Fruit fly (Drosophila melanogaster) whole organism, prepupa: ENCODE results near the gene mRpS24.

Experiments
- CG11762 ChIP-seq: fragments of 200-800 bp; sonication (Bioruptor generic); optimal IDR thresholded peaks from 3 replicates; lab custom pipeline; 2016; ENCODE audit warnings: missing biosample characterization, missing genetic modification characterization; ENCODE audit not compliant: insufficient read depth
- CG1621 ChIP-seq: fragments of 200-800 bp; sonication (Bioruptor generic); optimal IDR thresholded peaks from 3 replicates; lab custom pipeline; 2018; ENCODE audit warnings: missing biosample characterization, mild to moderate bottlenecking, missing genetic modification characterization
- CG16779 ChIP-seq: fragments of 200-800 bp; sonication (Bioruptor generic); optimal IDR thresholded peaks from 3 replicates; lab custom pipeline; 2017; ENCODE audit warnings: missing biosample characterization, mild to moderate bottlenecking, missing genetic modification characterization
- CG7368 ChIP-seq: fragments of 200-800 bp; sonication (Bioruptor generic); optimal IDR thresholded peaks from 3 replicates; lab custom pipeline; 2016; ENCODE audit warnings: missing biosample characterization, missing genetic modification characterization
- Hr39 ChIP-seq: fragments of 200-800 bp; sonication (Bioruptor generic); optimal IDR thresholded peaks from 2 replicates; lab custom pipeline; 2016; ENCODE audit warnings: missing biosample characterization, missing genetic modification characterization
- dsx ChIP-seq: fragments of 200-800 bp; optimal IDR thresholded peaks from 3 replicates; lab custom pipeline; 2019; ENCODE audit warnings: missing biosample characterization, mild to moderate bottlenecking, missing genetic modification characterization, moderate library complexity; ENCODE audit not compliant: poor library complexity, severe bottlenecking
- esn ChIP-seq: fragments of 200-800 bp; sonication (Bioruptor generic); optimal IDR thresholded peaks from 2 replicates; lab custom pipeline; 2016; ENCODE audit warnings: missing biosample characterization, mild to moderate bottlenecking, missing genetic modification characterization, moderate library complexity

- TF ChIP-seq CG7368: peak; percentile 95
- TF ChIP-seq CG16779 (tag; lab: Kevin White, UChicago): peak; percentile 97
- peak; percentile 97 for TF ChIP-seq esn (GFP tag; lab: Kevin White, UChicago)
- TF ChIP-seq CG1621 (tag; lab: Kevin White, UChicago): peak; percentile 88
- TF ChIP-seq CG11762 (GFP tag; lab: Kevin White, UChicago): peak; percentile 93
- TF ChIP-seq Hr39 (GFP tag; lab: Kevin White, UChicago): peak; percentile 84
- TF ChIP-seq dsx: peak; percentile 98
Observed at dm6 chr3R:24151924-24152809, 11.2 kb downstream of the mRpS24 start, which contains the start of the genes p38a and CG6178.
